Worm (Caenorhabditis elegans): Measurements from ENCODE around the gene hpo-29.

Gene hpo-29

ce11 chrIII:222508-222907 is 13.1 kb upstream of the hpo-29 start:
- TF ChIP-seq ces-1 (GFP tag; optimal IDR thresholded peaks at IDR 0.05) (no peak), elt-2 (tag; optimal IDR thresholded peaks at IDR 0.05) (no peak), vab-15 (tag; optimal IDR thresholded peaks at IDR 0.05) (no peak), lin-35 (GFP tag; optimal IDR thresholded peaks at IDR 0.05) (no peak), fkh-10 (GFP tag; optimal IDR thresholded peaks at IDR 0.05) (no peak), nhr-20 (tag; optimal IDR thresholded peaks at IDR 0.05) (no peak), rnt-1 (tag; optimal IDR thresholded peaks at IDR 0.05) (no peak)

- TF ChIP-seq lin-13 (GFP tag; optimal IDR thresholded peaks at IDR 0.05) (no peak), skn-1 (tag; optimal IDR thresholded peaks at IDR 0.05) (no peak), fkh-8 (tag; optimal IDR thresholded peaks at IDR 0.05) (no peak), nhr-28 (tag; optimal IDR thresholded peaks at IDR 0.05) (no peak), nhr-19 (GFP tag; conservative IDR thresholded peaks at IDR 0.05) (no peak), mep-1 (tag; optimal IDR thresholded peaks at IDR 0.05) (no peak), ets-5 (GFP tag; IDR thresholded peaks at IDR 0.05) (no peak), nhr-20 (tag; optimal IDR thresholded peaks at IDR 0.05) (no peak), nhr-85 (tag) (no peak), snpc-4 (tag; optimal IDR thresholded peaks at IDR 0.05) (no peak), blmp-1 (tag; optimal IDR thresholded peaks at IDR 0.05) (no peak), dpl-1 (GFP tag; optimal IDR thresholded peaks at IDR 0.05) (no peak), lin-14 (GFP tag; optimal IDR thresholded peaks at IDR 0.05) (no peak), pqm-1 (tag; optimal IDR thresholded peaks at IDR 0.05) (no peak)
These were observed 8.6 kb upstream of the hpo-29 start for ce11 chrIII:227033-227432.

ce11 chrIII:230129-230528 is 5.5 kb upstream of the hpo-29 start, which contains the start of gene hpo-38:
Gene hpo-38, plus strand, starts transcription at chrIII:230429.
- TF ChIP-seq C34B4.2 (tag; optimal IDR thresholded peaks at IDR 0.05): no peak
- no peak for TF ChIP-seq unc-30 (tag; optimal IDR thresholded peaks at IDR 0.05)
- no peak for TF ChIP-seq nhr-20 (tag; optimal IDR thresholded peaks at IDR 0.05)
- no peak for TF ChIP-seq sox-4 (tag; optimal IDR thresholded peaks at IDR 0.05)
- no peak for TF ChIP-seq swsn-7 (tag; optimal IDR thresholded peaks at IDR 0.05)
- TF ChIP-seq mab-9 (GFP tag; IDR thresholded peaks at IDR 0.05): no peak
- TF ChIP-seq unc-86 (tag; optimal IDR thresholded peaks at IDR 0.05): no peak
- TF ChIP-seq nhr-85 (tag): no peak
- TF ChIP-seq dsc-1 (tag; optimal IDR thresholded peaks at IDR 0.05): no peak
- TF ChIP-seq efl-3 (GFP tag; optimal IDR thresholded peaks at IDR 0.05): no peak
- TF ChIP-seq nhr-77 (tag; optimal IDR thresholded peaks at IDR 0.05): no peak
- no peak for TF ChIP-seq fkh-10 (GFP tag; optimal IDR thresholded peaks at IDR 0.05)
- no peak for TF ChIP-seq lin-13 (GFP tag; optimal IDR thresholded peaks at IDR 0.05)
- TF ChIP-seq snpc-4 (tag; optimal IDR thresholded peaks at IDR 0.05): no peak
- TF ChIP-seq lir-3 (tag; optimal IDR thresholded peaks at IDR 0.05; ENCODE audit: poor library complexity): no peak

ce11 chrIII:232918-233317 is 2.7 kb upstream of the hpo-29 start:
- 0 out of 2 replicates have a peak, but pooled peaks have one; percentile 16 for TF ChIP-seq grh-1 (GFP tag; IDR thresholded peaks at IDR 0.05)

ce11 chrIII:235115-235514 is 529 bp upstream of the hpo-29 start:
- TF ChIP-seq ces-1 (GFP tag; optimal IDR thresholded peaks at IDR 0.05) (no peak), sox-4 (tag; optimal IDR thresholded peaks at IDR 0.05) (peak; percentile 54), ceh-90 (tag; optimal IDR thresholded peaks at IDR 0.05) (peak; percentile 20), sptf-1 (tag; optimal IDR thresholded peaks at IDR 0.05) (no peak), unc-30 (tag; optimal IDR thresholded peaks at IDR 0.05) (no peak), efl-1 (optimal IDR thresholded peaks at IDR 0.05) (peak; percentile 63 to 73), efl-1 (GFP tag; optimal IDR thresholded peaks at IDR 0.05 in 1 of 2) (peak; percentile 70 to 97), unc-86 (tag; optimal IDR thresholded peaks at IDR 0.05) (peak; percentile 79), hlh-17 (GFP tag; optimal IDR thresholded peaks at IDR 0.05; ENCODE audit: borderline replicate concordance) (no peak), pqm-1 (tag; optimal IDR thresholded peaks at IDR 0.05) (no peak), tbx-2 (tag; optimal IDR thresholded peaks at IDR 0.05) (peak; percentile 80), mep-1 (tag; optimal IDR thresholded peaks at IDR 0.05) (peak; percentile 81), jun-1 (tag; optimal IDR thresholded peaks at IDR 0.05) (peak; percentile 51), lin-39 (tag; optimal IDR thresholded peaks at IDR 0.05) (peak; percentile 59), zag-1 (tag; optimal IDR thresholded peaks at IDR 0.05) (no peak), dsc-1 (tag; optimal IDR thresholded peaks at IDR 0.05) (no peak), dpl-1 (GFP tag; optimal IDR thresholded peaks at IDR 0.05) (peak; percentile 54 to 74 (median 70)), lin-35 (GFP tag; optimal IDR thresholded peaks at IDR 0.05) (peak; percentile 65 to 68), lin-13 (GFP tag; optimal IDR thresholded peaks at IDR 0.05) (peak; percentile 66), ets-5 (GFP tag; IDR thresholded peaks at IDR 0.05) (0 out of 2 replicates have a peak, but pooled peaks have one; percentile 51), aly-2 (tag; optimal IDR thresholded peaks at IDR 0.05) (peak; percentile 60), elt-3 (tag; optimal IDR thresholded peaks at IDR 0.05) (no peak), irx-1 (tag; optimal IDR thresholded peaks at IDR 0.05) (peak; percentile 86), ceh-88 (GFP tag; IDR thresholded peaks at IDR 0.05) (peak; percentile 82), nhr-71 (tag; optimal IDR thresholded peaks at IDR 0.05) (no peak), efl-3 (GFP tag; optimal IDR thresholded peaks at IDR 0.05) (no peak)
